Fruit fly (Drosophila melanogaster): ENCODE measurements around the gene sens-2.

- TF ChIP-seq CG33017 (tag; optimal IDR thresholded peaks at IDR 0.05) (no peak), cic (GFP tag; optimal IDR thresholded peaks at IDR 0.05) (no peak), CG11617 (GFP tag; optimal IDR thresholded peaks at IDR 0.05) (no peak), tj (GFP tag; optimal IDR thresholded peaks at IDR 0.05) (no peak), pad (GFP tag; optimal IDR thresholded peaks at IDR 0.05) (no peak), Crg-1 (GFP tag; optimal IDR thresholded peaks at IDR 0.05) (no peak), ovo (GFP tag; optimal IDR thresholded peaks at IDR 0.05) (no peak), CG5204 (GFP tag; optimal IDR thresholded peaks at IDR 0.05) (no peak)
Measured at dm6 chr2L:6818357-6818756, 3.4 kb upstream of the sens-2 start.

Data from whole organism, adult.